In the genomic region with DNA sequence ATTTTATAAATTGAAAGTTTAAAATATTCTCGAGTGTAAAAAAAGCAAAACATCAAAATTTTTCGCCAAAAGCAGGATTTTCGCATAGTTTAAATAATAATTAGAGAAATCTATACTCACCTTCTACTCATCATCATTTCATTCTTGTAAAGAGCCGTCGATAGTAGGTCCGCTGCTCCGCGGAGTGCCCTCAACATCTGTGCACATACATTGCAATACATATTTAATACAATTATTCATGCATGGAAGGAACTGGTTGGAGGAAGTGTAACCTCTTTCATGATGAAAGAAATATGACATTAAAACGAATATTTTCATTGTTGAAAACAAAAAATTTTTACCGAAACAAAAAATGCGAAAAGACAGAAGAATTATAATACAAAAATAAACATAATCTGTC, we compare ENCODE assay signal across 3 worm cellular contexts.
A peak's percentile ranks its signal among the peaks of the same experiment; 100 is the strongest.
TF ChIP-seq lines count a peak whose summit lies in the region.

Gene mrps-14 (minus strand): TSS at position 197 of the 400 bp plus-strand sequence.

TF ChIP-seq in whole organism, L4 larva, 104 proteins besides CTCF, POLR2A, EP300 and RAD21:
- TF ChIP-seq ama-1 (optimal IDR thresholded peaks at IDR 0.05; lab: Kevin White, UChicago) = peak; percentile 44
- peak; percentile 37 for TF ChIP-seq lin-38 (GFP tag; IDR thresholded peaks at IDR 0.05; lab: Robert Waterston, UW)
- TF ChIP-seq hlh-30 (tag; optimal IDR thresholded peaks at IDR 0.05; lab: Kevin White, UChicago; ENCODE audit: insufficient read depth) = no peak
- TF ChIP-seq arid-1 (GFP tag; conservative IDR thresholded peaks at IDR 0.05; lab: Robert Waterston, UW) = 0 out of 2 replicates have a peak, but pooled peaks have one; percentile 14
- TF ChIP-seq vab-7 (GFP tag; IDR thresholded peaks at IDR 0.05; lab: Robert Waterston, UW) = 0 out of 2 replicates have a peak, but pooled peaks have one; percentile 31

TF ChIP-seq in whole organism, mixed stage, embryonic, 35 proteins besides CTCF, POLR2A, EP300 and RAD21:
- peak; percentile 36 for TF ChIP-seq ces-1 (GFP tag; optimal IDR thresholded peaks at IDR 0.05; lab: Kevin White, UChicago)
- no peak for TF ChIP-seq hlh-1 (tag; optimal IDR thresholded peaks at IDR 0.05; lab: Kevin White, UChicago)
- TF ChIP-seq nhr-76 (tag; optimal IDR thresholded peaks at IDR 0.05; lab: Kevin White, UChicago) = no peak
- TF ChIP-seq tbx-8 (GFP tag; optimal IDR thresholded peaks at IDR 0.05; lab: Kevin White, UChicago) = no peak

TF ChIP-seq in whole organism, young adult, 124 proteins besides CTCF, POLR2A, EP300 and RAD21:
- peak; percentile 76 for TF ChIP-seq hrde-1 (tag; optimal IDR thresholded peaks at IDR 0.05; lab: Kevin White, UChicago; ENCODE audit: borderline replicate concordance)
- no peak for TF ChIP-seq tbx-9 (tag; optimal IDR thresholded peaks at IDR 0.05; lab: Kevin White, UChicago; ENCODE audit: borderline replicate concordance)
- no peak for TF ChIP-seq lsy-27 (tag; optimal IDR thresholded peaks at IDR 0.05; lab: Kevin White, UChicago; ENCODE audit: borderline replicate concordance, insufficient read depth)
- TF ChIP-seq unc-62 (GFP tag; optimal IDR thresholded peaks at IDR 0.05; lab: Kevin White, UChicago) = no peak
- no peak for TF ChIP-seq F39B2.1 (GFP tag; IDR thresholded peaks at IDR 0.05; lab: Robert Waterston, UW)
- no peak for TF ChIP-seq rcor-1 (GFP tag; IDR thresholded peaks at IDR 0.05; lab: Robert Waterston, UW)
- TF ChIP-seq Y53F4B.3 (GFP tag; IDR thresholded peaks at IDR 0.05; lab: Robert Waterston, UW) = no peak
- no peak for TF ChIP-seq pha-4 (tag; optimal IDR thresholded peaks at IDR 0.05; lab: Kevin White, UChicago)
- no peak for TF ChIP-seq nhr-80 (tag; optimal IDR thresholded peaks at IDR 0.05; lab: Kevin White, UChicago)
- no peak for TF ChIP-seq lin-54 (GFP tag; optimal IDR thresholded peaks at IDR 0.05; lab: Kevin White, UChicago)
- TF ChIP-seq ccch-3 (GFP tag; optimal IDR thresholded peaks at IDR 0.05; lab: Kevin White, UChicago) = no peak
- no peak for TF ChIP-seq egl-18 (GFP tag; IDR thresholded peaks at IDR 0.05; lab: Robert Waterston, UW)
- TF ChIP-seq chd-7 (tag; optimal IDR thresholded peaks at IDR 0.05; lab: Kevin White, UChicago) = no peak
- TF ChIP-seq sptf-2 (GFP tag; optimal IDR thresholded peaks at IDR 0.05; lab: Kevin White, UChicago) = no peak
- no peak for TF ChIP-seq C17E4.6 (GFP tag; IDR thresholded peaks at IDR 0.05; lab: Robert Waterston, UW)
- TF ChIP-seq ztf-3 (GFP tag; optimal IDR thresholded peaks at IDR 0.05; lab: Kevin White, UChicago) = no peak
- TF ChIP-seq Y79H2A.3 (GFP tag; conservative IDR thresholded peaks at IDR 0.05; lab: Robert Waterston, UW) = no peak
- peak; percentile 44 for TF ChIP-seq snpc-3.4 (tag; optimal IDR thresholded peaks at IDR 0.05; lab: Kevin White, UChicago)
- TF ChIP-seq lsl-1 (GFP tag; optimal IDR thresholded peaks at IDR 0.05; lab: Kevin White, UChicago) = no peak
- no peak for TF ChIP-seq ztf-18 (tag; optimal IDR thresholded peaks at IDR 0.05; lab: Kevin White, UChicago)
- no peak for TF ChIP-seq F37B4.10 (GFP tag; IDR thresholded peaks at IDR 0.05; lab: Robert Waterston, UW)
- TF ChIP-seq B0019.2 (GFP tag; conservative IDR thresholded peaks at IDR 0.05; lab: Robert Waterston, UW) = no peak
- TF ChIP-seq dpff-1 (tag; optimal IDR thresholded peaks at IDR 0.05; lab: Kevin White, UChicago) = no peak
- no peak for TF ChIP-seq T07F8.4 (tag; optimal IDR thresholded peaks at IDR 0.05; lab: Kevin White, UChicago)
- TF ChIP-seq nfyb-1 (GFP tag; IDR thresholded peaks at IDR 0.05; lab: Robert Waterston, UW) = 0 out of 2 replicates have a peak, but pooled peaks have one; percentile 21
- TF ChIP-seq F57C9.4 (tag; optimal IDR thresholded peaks at IDR 0.05; lab: Kevin White, UChicago) = no peak
- TF ChIP-seq ets-4 (GFP tag; optimal IDR thresholded peaks at IDR 0.05; lab: Kevin White, UChicago) = no peak
- TF ChIP-seq madf-10 (tag; optimal IDR thresholded peaks at IDR 0.05; lab: Kevin White, UChicago) = no peak
- no peak for TF ChIP-seq aptf-3 (GFP tag; IDR thresholded peaks at IDR 0.05; lab: Robert Waterston, UW)
- TF ChIP-seq F10E7.11 (tag; optimal IDR thresholded peaks at IDR 0.05; lab: Kevin White, UChicago) = no peak
- TF ChIP-seq bed-1 (GFP tag; IDR thresholded peaks at IDR 0.05; lab: Robert Waterston, UW) = no peak
- no peak for TF ChIP-seq let-526 (GFP tag; IDR thresholded peaks at IDR 0.05; lab: Robert Waterston, UW)
- no peak for TF ChIP-seq die-1 (tag; optimal IDR thresholded peaks at IDR 0.05; lab: Kevin White, UChicago)
- no peak for TF ChIP-seq aptf-2 (GFP tag; conservative IDR thresholded peaks at IDR 0.05; lab: Robert Waterston, UW)
- no peak for TF ChIP-seq ceh-58 (GFP tag; IDR thresholded peaks at IDR 0.05; lab: Robert Waterston, UW)
- TF ChIP-seq ama-1 (optimal IDR thresholded peaks at IDR 0.05; lab: Kevin White, UChicago) = no peak
- peak in 1 of 2 experiments; percentile 83 for TF ChIP-seq ama-1 (GFP tag; optimal IDR thresholded peaks at IDR 0.05; lab: Kevin White, UChicago)
- no peak for TF ChIP-seq athp-1 (tag; optimal IDR thresholded peaks at IDR 0.05; lab: Kevin White, UChicago)
- peak; percentile 53 for TF ChIP-seq Y53G8AR.9 (GFP tag; conservative IDR thresholded peaks at IDR 0.05; lab: Robert Waterston, UW)
- TF ChIP-seq K11D2.4 (GFP tag; IDR thresholded peaks at IDR 0.05; lab: Robert Waterston, UW) = no peak
- TF ChIP-seq ZK185.1 (tag; optimal IDR thresholded peaks at IDR 0.05; lab: Kevin White, UChicago; ENCODE audit: poor library complexity, severe bottlenecking) = no peak
- TF ChIP-seq nhr-90 (tag; optimal IDR thresholded peaks at IDR 0.05; lab: Kevin White, UChicago) = no peak
- no peak for TF ChIP-seq mel-28 (tag; optimal IDR thresholded peaks at IDR 0.05; lab: Kevin White, UChicago; ENCODE audit: borderline replicate concordance)
- TF ChIP-seq repo-1 (tag; optimal IDR thresholded peaks at IDR 0.05; lab: Kevin White, UChicago) = peak; percentile 34
- TF ChIP-seq snpc-4 (GFP tag; optimal IDR thresholded peaks at IDR 0.05; lab: Kevin White, UChicago) = no peak
- no peak for TF ChIP-seq snpc-4 (tag; optimal IDR thresholded peaks at IDR 0.05; lab: Kevin White, UChicago)
- 0 out of 2 replicates have a peak, but pooled peaks have one; percentile 12 for TF ChIP-seq dox-1 (GFP tag; IDR thresholded peaks at IDR 0.05; lab: Robert Waterston, UW)
- TF ChIP-seq T26A5.8 (tag; optimal IDR thresholded peaks at IDR 0.05; lab: Kevin White, UChicago) = no peak
- TF ChIP-seq akir-1 (GFP tag; optimal IDR thresholded peaks at IDR 0.05; lab: Kevin White, UChicago) = no peak
- no peak for TF ChIP-seq madf-8 (GFP tag; conservative IDR thresholded peaks at IDR 0.05; lab: Robert Waterston, UW)
- TF ChIP-seq tlf-1 (GFP tag; optimal IDR thresholded peaks at IDR 0.05; lab: Kevin White, UChicago) = no peak
- TF ChIP-seq ztf-28 (GFP tag; IDR thresholded peaks at IDR 0.05; lab: Robert Waterston, UW) = no peak
- no peak for TF ChIP-seq cebp-2 (GFP tag; IDR thresholded peaks at IDR 0.05; lab: Robert Waterston, UW)
- TF ChIP-seq nfya-1 (tag; optimal IDR thresholded peaks at IDR 0.05; lab: Kevin White, UChicago; ENCODE audit: borderline replicate concordance, insufficient read depth) = no peak
- TF ChIP-seq ceh-40 (GFP tag; IDR thresholded peaks at IDR 0.05; lab: Robert Waterston, UW) = 0 out of 2 replicates have a peak, but pooled peaks have one; percentile 11
- no peak for TF ChIP-seq him-1 (tag; optimal IDR thresholded peaks at IDR 0.05; lab: Kevin White, UChicago)
- TF ChIP-seq lag-1 (GFP tag; IDR thresholded peaks at IDR 0.05; lab: Robert Waterston, UW) = no peak
- TF ChIP-seq nhr-27 (tag; optimal IDR thresholded peaks at IDR 0.05; lab: Kevin White, UChicago) = no peak
- TF ChIP-seq atf-7 (tag; optimal IDR thresholded peaks at IDR 0.05; lab: Kevin White, UChicago) = no peak
- TF ChIP-seq mxl-1 (tag; optimal IDR thresholded peaks at IDR 0.05; lab: Kevin White, UChicago) = no peak
- TF ChIP-seq hsf-1 (GFP tag; IDR thresholded peaks at IDR 0.05; lab: Robert Waterston, UW) = peak; percentile 70; the same call in 1 of the 2 replicates
- no peak for TF ChIP-seq zim-3 (tag; optimal IDR thresholded peaks at IDR 0.05; lab: Kevin White, UChicago)
- TF ChIP-seq mcd-1 (GFP tag; IDR thresholded peaks at IDR 0.05; lab: Robert Waterston, UW) = no peak
- no peak for TF ChIP-seq ceh-27 (GFP tag; optimal IDR thresholded peaks at IDR 0.05; lab: Kevin White, UChicago)
- no peak for TF ChIP-seq attf-5 (GFP tag; optimal IDR thresholded peaks at IDR 0.05; lab: Kevin White, UChicago)
- no peak for TF ChIP-seq ceh-79 (tag; optimal IDR thresholded peaks at IDR 0.05; lab: Kevin White, UChicago)
- no peak for TF ChIP-seq F52B5.7 (tag; optimal IDR thresholded peaks at IDR 0.05; lab: Kevin White, UChicago)
- no peak for TF ChIP-seq xnd-1 (tag; optimal IDR thresholded peaks at IDR 0.05; lab: Kevin White, UChicago)
- no peak for TF ChIP-seq F55B11.4 (tag; optimal IDR thresholded peaks at IDR 0.05; lab: Kevin White, UChicago; ENCODE audit: borderline replicate concordance, insufficient read depth)
- no peak for TF ChIP-seq K12H6.12 (tag; optimal IDR thresholded peaks at IDR 0.05; lab: Kevin White, UChicago)
- TF ChIP-seq F33H1.4 (GFP tag; IDR thresholded peaks at IDR 0.05; lab: Robert Waterston, UW) = no peak
- TF ChIP-seq ceh-91 (GFP tag; IDR thresholded peaks at IDR 0.05; lab: Robert Waterston, UW) = no peak
- TF ChIP-seq nfya-2 (GFP tag; IDR thresholded peaks at IDR 0.05; lab: Robert Waterston, UW) = no peak
- TF ChIP-seq lin-35 (GFP tag; optimal IDR thresholded peaks at IDR 0.05; lab: Kevin White, UChicago) = no peak
- no peak for TF ChIP-seq mes-4 (tag; optimal IDR thresholded peaks at IDR 0.05; lab: Kevin White, UChicago)
- TF ChIP-seq ztf-25 (GFP tag; IDR thresholded peaks at IDR 0.05; lab: Robert Waterston, UW) = no peak
